Worm (Caenorhabditis elegans) whole organism, mixed stage, embryonic: ENCODE measurements around the gene idpp-12.

Source experiments
- elt-1 ChIP-seq: sonication (generic microtip); optimal IDR thresholded peaks from 2 replicates; lab custom pipeline; 2017; ENCODE audit warnings: missing genetic modification characterization, mild to moderate bottlenecking, missing compliant biosample characterization, antibody characterized with exemption, moderate library complexity, borderline replicate concordance; ENCODE audit not compliant: insufficient read depth
- flh-1 ChIP-seq: fragments of 200-800 bp; sonication (Bioruptor generic); optimal IDR thresholded peaks from 2 replicates; lab custom pipeline; 2018; ENCODE audit warnings: mild to moderate bottlenecking, missing genetic modification characterization, moderate library complexity, missing compliant biosample characterization
- lsy-2 ChIP-seq: fragments of 150-350 bp; optimal IDR thresholded peaks from 2 replicates; lab custom pipeline; 2014; ENCODE audit warnings: missing biosample characterization, missing genetic modification characterization
- nhr-12 ChIP-seq: fragments of 150-350 bp; optimal IDR thresholded peaks from 2 replicates; lab custom pipeline; 2014; ENCODE audit warnings: missing biosample characterization, missing genetic modification characterization
- nhr-237 ChIP-seq: fragments of 150-350 bp; optimal IDR thresholded peaks from 2 replicates; lab custom pipeline; 2014; ENCODE audit warnings: missing biosample characterization, missing genetic modification characterization
- nhr-28 ChIP-seq: fragments of 150-350 bp; optimal IDR thresholded peaks from 2 replicates; lab custom pipeline; 2014; ENCODE audit warnings: missing biosample characterization, missing genetic modification characterization
- unc-120 ChIP-seq: sonication (generic microtip); optimal IDR thresholded peaks from 2 replicates; lab custom pipeline; 2017; ENCODE audit warnings: missing genetic modification characterization, missing compliant biosample characterization; ENCODE audit not compliant: poor library complexity, severe bottlenecking
- unc-62 ChIP-seq: fragments of 150-350 bp; optimal IDR thresholded peaks from 2 replicates; lab custom pipeline; 2014; ENCODE audit warnings: missing biosample characterization, missing genetic modification reagents, missing genetic modification characterization

- TF ChIP-seq nhr-12 (tag; lab: Kevin White, UChicago) (no peak), nhr-237 (tag; lab: Kevin White, UChicago) (no peak), unc-120 (tag; lab: Kevin White, UChicago) (no peak), elt-1 (tag; lab: Kevin White, UChicago) (no peak), flh-1 (GFP tag; lab: Kevin White, UChicago) (no peak), unc-62 (GFP tag; lab: Kevin White, UChicago) (no peak), nhr-28 (tag; lab: Kevin White, UChicago) (no peak), lsy-2 (no peak)
Measured at ce11 chrIV:3289237-3289636, 14.6 kb upstream of the idpp-12 start, which contains the start of gene gcy-23.
